Worm (Caenorhabditis elegans) whole organism, early embryonic: ENCODE results near the gene Y37H2C.4.
"Not testable (repeated sequence)": the region's sequence is repeated elsewhere in the genome, so short reads cannot be mapped to it uniquely, and the experiment has no call there.

Experiments used
- B0310.2 ChIP-seq: sonication (generic microtip); optimal IDR thresholded peaks from 2 replicates; lab custom pipeline; 2016; ENCODE audit warnings: mild to moderate bottlenecking, missing genetic modification characterization, missing compliant biosample characterization
- aly-1 ChIP-seq: sonication (generic microtip); optimal IDR thresholded peaks from 2 replicates; lab custom pipeline; 2016; ENCODE audit warnings: missing genetic modification characterization, missing compliant biosample characterization
- ama-1 ChIP-seq: fragments of 150-350 bp; optimal IDR thresholded peaks from 2 replicates; lab custom pipeline; 2014
- ceh-13 ChIP-seq: fragments of 200-800 bp; sonication (Bioruptor generic); optimal IDR thresholded peaks from 2 replicates; lab custom pipeline; 2018; ENCODE audit warnings: mild to moderate bottlenecking, missing genetic modification characterization, missing compliant biosample characterization
- ets-7 ChIP-seq: sonication (generic microtip); optimal IDR thresholded peaks from 2 replicates; lab custom pipeline; 2016; ENCODE audit warnings: missing genotype, missing genetic modification characterization, missing compliant biosample characterization
- hmbx-1 ChIP-seq: sonication (generic microtip); optimal IDR thresholded peaks from 2 replicates; lab custom pipeline; 2016; ENCODE audit warnings: mild to moderate bottlenecking, missing genetic modification characterization, missing compliant biosample characterization
- hmg-4 ChIP-seq: fragments of 200-800 bp; sonication (Bioruptor generic); optimal IDR thresholded peaks from 2 replicates; lab custom pipeline; 2018; ENCODE audit warnings: mild to moderate bottlenecking, missing genetic modification characterization, missing compliant biosample characterization
- hnd-1 ChIP-seq: sonication (generic microtip); optimal IDR thresholded peaks from 2 replicates; lab custom pipeline; 2016; ENCODE audit warnings: missing genetic modification characterization, missing compliant biosample characterization
- scrt-1 ChIP-seq: fragments of 200-800 bp; sonication (Bioruptor generic); IDR thresholded peaks from 2 replicates; pipeline ENCODE4 v1.3.6; 2022; ENCODE audit warnings: missing genetic modification characterization, missing compliant biosample characterization
- sea-1 ChIP-seq: fragments of 200-800 bp; sonication (Bioruptor generic); conservative IDR thresholded peaks from 2 replicates; pipeline ENCODE4 v1.3.6; 2022; ENCODE audit warnings: missing genetic modification characterization, missing compliant biosample characterization
- tbx-11 ChIP-seq: fragments of 200-800 bp; sonication (Bioruptor generic); IDR thresholded peaks from 2 replicates; pipeline ENCODE4 v1.3.6; 2022; ENCODE audit warnings: missing genetic modification characterization, missing compliant biosample characterization
- tbx-37 ChIP-seq: fragments of 200-800 bp; sonication (Bioruptor generic); conservative IDR thresholded peaks from 2 replicates; pipeline ENCODE4 v1.3.6; 2022; ENCODE audit warnings: missing genetic modification reagents, missing genetic modification characterization, missing compliant biosample characterization
- tra-4 ChIP-seq: sonication (generic microtip); optimal IDR thresholded peaks from 2 replicates; lab custom pipeline; 2017; ENCODE audit warnings: missing genetic modification characterization, missing compliant biosample characterization

The Y37H2C.4 gene

ce11 chrV:18282597-18282996, 12.1 kb downstream of the Y37H2C.4 start, which contains the start of gene clec-247:
clec-247 (plus strand) TSS chrV:18282897.
- TF ChIP-seq B0310.2 (tag; lab: Kevin White, UChicago) (no peak), tbx-37 (GFP tag; lab: Robert Waterston, UW) (no peak), hnd-1 (no peak), tbx-11 (GFP tag; lab: Robert Waterston, UW) (no peak), ets-7 (no peak)

- TF ChIP-seq aly-1 (tag; lab: Kevin White, UChicago) (no peak), hnd-1 (no peak)
Observed at ce11 chrV:18290642-18291041, 20.1 kb downstream of the Y37H2C.4 start, which contains the start of gene Y51A2A.4. Y51A2A.4 (plus strand) TSS chrV:18290942.

- TF ChIP-seq hnd-1 (no peak), scrt-1 (no peak), ceh-13 (GFP tag; lab: Kevin White, UChicago) (no peak), sea-1 (GFP tag; lab: Robert Waterston, UW) (no peak), B0310.2 (tag; lab: Kevin White, UChicago) (no peak), hmg-4 (GFP tag; lab: Kevin White, UChicago) (no peak), hmbx-1 (tag; lab: Kevin White, UChicago) (no peak), tra-4 (no peak)
Observed at ce11 chrV:18292295-18292694, 21.8 kb downstream of the Y37H2C.4 start, which contains the start of gene Y51A2A.12. Y51A2A.12 (plus strand) TSS chrV:18292595.

ce11 chrV:18298506-18298905, 28.0 kb downstream of the Y37H2C.4 start, which contains the start of gene Y51A2A.5:
Y51A2A.5 (plus strand) TSS chrV:18298806.
- no peak for TF ChIP-seq tbx-37 (GFP tag; lab: Robert Waterston, UW)

ce11 chrV:18299313-18299712, 28.8 kb downstream of the Y37H2C.4 start:
- TF ChIP-seq sea-1 (GFP tag; lab: Robert Waterston, UW): no peak

ce11 chrV:18302414-18302813, 31.9 kb downstream of the Y37H2C.4 start, which contains the start of gene Y51A2A.6:
Y51A2A.6 (plus strand) TSS chrV:18302714.
- TF ChIP-seq sea-1 (GFP tag; lab: Robert Waterston, UW); hmbx-1 (tag; lab: Kevin White, UChicago); tbx-11 (GFP tag; lab: Robert Waterston, UW): not testable (repeated sequence)

ce11 chrV:18318312-18318711, 47.8 kb downstream of the Y37H2C.4 start, which contains the start of gene fbxb-119:
fbxb-119 (plus strand) TSS chrV:18318612.
- no peak for TF ChIP-seq ama-1 (lab: Kevin White, UChicago)
